Worm (Caenorhabditis elegans) whole organism, midembryonic: ENCODE data around the gene ZK287.1.

Experiments used
- T22C8.4 ChIP-seq: fragments of 200-800 bp; sonication (Bioruptor generic); IDR thresholded peaks from 2 replicates; pipeline ENCODE4 v1.3.6; 2022; ENCODE audit warnings: missing genetic modification characterization, missing compliant biosample characterization
- cog-1 ChIP-seq: sonication (generic microtip); optimal IDR thresholded peaks from 2 replicates; lab custom pipeline; 2016; ENCODE audit warnings: missing genetic modification characterization, missing compliant biosample characterization
- flt-1 ChIP-seq: fragments of 200-800 bp; sonication (Bioruptor generic); IDR thresholded peaks from 2 replicates; pipeline ENCODE4 v1.3.6; 2022; ENCODE audit warnings: missing genetic modification characterization, missing compliant biosample characterization
- klf-2 ChIP-seq: fragments of 200-800 bp; sonication (Bioruptor generic); conservative IDR thresholded peaks from 2 replicates; pipeline ENCODE4 v1.3.6; 2022; ENCODE audit warnings: missing genetic modification reagents, missing genetic modification characterization, missing compliant biosample characterization
- med-1 ChIP-seq: sonication (generic microtip); optimal IDR thresholded peaks from 2 replicates; lab custom pipeline; 2017; ENCODE audit warnings: missing genetic modification characterization, mild to moderate bottlenecking, missing compliant biosample characterization, antibody characterized with exemption, missing genetic modification reagents; ENCODE audit not compliant: insufficient read depth
- ref-1 ChIP-seq: fragments of 200-800 bp; sonication (Bioruptor generic); conservative IDR thresholded peaks from 2 replicates; pipeline ENCODE4 v1.3.6; 2022; ENCODE audit warnings: missing genetic modification reagents, missing genetic modification characterization, missing compliant biosample characterization
- tab-1 ChIP-seq: fragments of 200-800 bp; sonication (Bioruptor generic); IDR thresholded peaks from 2 replicates; pipeline ENCODE4 v1.3.6; 2022; ENCODE audit warnings: missing genetic modification characterization, missing compliant biosample characterization
- ztf-23 ChIP-seq: fragments of 200-800 bp; sonication (Bioruptor generic); IDR thresholded peaks from 2 replicates; pipeline ENCODE4 v1.3.6; 2022; ENCODE audit warnings: missing genetic modification reagents, missing genetic modification characterization, missing compliant biosample characterization
- ztf-29 ChIP-seq: fragments of 200-800 bp; sonication (Bioruptor generic); IDR thresholded peaks from 2 replicates; pipeline ENCODE4 v1.3.6; 2022; ENCODE audit warnings: missing genetic modification reagents, missing genetic modification characterization, missing compliant biosample characterization

ZK287.1 gene

ce11 chrV:9704399-9704798 lies 37.9 kb downstream of the ZK287.1 start:
- TF ChIP-seq T22C8.4 (GFP tag; lab: Robert Waterston, UW) (peak; percentile 41; the same call in 1 of the 2 replicates), cog-1 (tag; lab: Kevin White, UChicago) (peak; percentile 8), flt-1 (GFP tag; lab: Robert Waterston, UW) (no peak)

ce11 chrV:9706592-9706991 lies 40.1 kb downstream of the ZK287.1 start:
- TF ChIP-seq cog-1 (tag; lab: Kevin White, UChicago) (no peak), ztf-29 (GFP tag; lab: Robert Waterston, UW) (no peak), ztf-23 (no peak), tab-1 (GFP tag; lab: Robert Waterston, UW) (no peak), ref-1 (GFP tag; lab: Robert Waterston, UW) (no peak), med-1 (GFP tag; lab: Kevin White, UChicago) (no peak)

DNA sequence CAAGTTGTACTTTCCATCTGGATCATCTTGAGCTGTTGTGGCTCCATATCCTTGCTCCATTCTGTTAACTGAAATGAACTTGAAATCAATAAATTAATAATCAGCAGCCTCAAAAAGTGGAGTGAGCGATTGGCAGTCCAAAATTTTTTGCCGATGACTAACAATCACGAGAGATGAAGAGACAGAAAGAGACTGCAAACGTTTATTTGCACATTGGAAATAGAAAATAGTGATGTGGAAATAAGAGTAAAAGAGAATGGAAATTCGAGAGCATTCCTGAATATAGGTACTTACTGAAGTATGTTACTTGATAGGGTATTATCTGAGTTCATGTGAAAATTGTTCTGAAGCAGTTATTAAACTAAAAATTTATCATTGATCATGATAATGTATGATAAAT lies 43.3 kb downstream of the ZK287.1 start, which contains the start of gene tag-120:
Gene tag-120 (minus strand): TSS at position 68 of the 400 bp plus-strand sequence.
- no peak for TF ChIP-seq ref-1 (GFP tag; lab: Robert Waterston, UW)
- no peak for TF ChIP-seq cog-1 (tag; lab: Kevin White, UChicago)
- TF ChIP-seq T22C8.4 (GFP tag; lab: Robert Waterston, UW), result no peak
- no peak for TF ChIP-seq ztf-29 (GFP tag; lab: Robert Waterston, UW)
- no peak for TF ChIP-seq flt-1 (GFP tag; lab: Robert Waterston, UW)
- no peak for TF ChIP-seq tab-1 (GFP tag; lab: Robert Waterston, UW)
- no peak for TF ChIP-seq ztf-23
- no peak for TF ChIP-seq med-1 (GFP tag; lab: Kevin White, UChicago)
- no peak for TF ChIP-seq klf-2 (GFP tag; lab: Robert Waterston, UW)

ce11 chrV:9711174-9711573 lies 44.7 kb downstream of the ZK287.1 start:
- TF ChIP-seq med-1 (GFP tag; lab: Kevin White, UChicago) (no peak), klf-2 (GFP tag; lab: Robert Waterston, UW) (no peak), T22C8.4 (GFP tag; lab: Robert Waterston, UW) (no peak), ref-1 (GFP tag; lab: Robert Waterston, UW) (no peak), tab-1 (GFP tag; lab: Robert Waterston, UW) (no peak), flt-1 (GFP tag; lab: Robert Waterston, UW) (no peak), cog-1 (tag; lab: Kevin White, UChicago) (no peak), ztf-23 (no peak), ztf-29 (GFP tag; lab: Robert Waterston, UW) (no peak)

DNA sequence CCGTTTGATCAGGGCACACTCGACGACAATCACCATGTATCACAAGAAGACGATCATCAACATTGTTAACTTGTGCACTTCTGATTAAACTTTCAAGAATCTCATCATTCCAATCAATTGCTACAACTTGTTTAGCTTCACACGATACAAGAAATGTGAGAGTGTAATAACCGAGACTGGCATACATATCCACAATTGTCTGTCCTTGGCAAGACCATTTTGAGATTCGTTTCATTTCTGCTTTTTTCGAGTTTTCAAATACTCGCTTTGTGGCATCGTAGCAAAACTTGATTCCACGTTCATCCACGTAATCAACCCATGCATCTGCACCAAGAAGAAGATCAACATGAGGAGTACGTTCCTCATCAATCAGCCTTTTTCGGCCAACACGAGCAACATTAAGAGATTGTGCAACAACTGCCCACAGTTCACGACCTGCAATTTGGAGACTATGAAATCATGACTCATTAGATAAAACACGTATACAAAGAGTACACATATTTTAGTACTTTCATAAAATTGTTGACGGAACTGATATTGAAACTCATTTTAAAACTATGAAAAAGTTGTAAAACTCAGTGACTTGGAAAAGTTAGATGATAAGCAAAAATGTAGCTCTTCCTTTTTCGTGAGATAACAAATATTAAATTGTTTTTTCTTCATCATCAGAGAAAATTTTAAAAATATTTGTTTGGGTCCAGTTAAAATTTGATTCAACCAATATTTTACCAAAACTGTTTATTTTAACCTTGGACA lies 46.1 kb downstream of the ZK287.1 start:
- no peak for TF ChIP-seq ztf-23
- TF ChIP-seq med-1 (GFP tag; lab: Kevin White, UChicago), result no peak
- no peak for TF ChIP-seq tab-1 (GFP tag; lab: Robert Waterston, UW)
- TF ChIP-seq ref-1 (GFP tag; lab: Robert Waterston, UW), result no peak
- TF ChIP-seq flt-1 (GFP tag; lab: Robert Waterston, UW), result no peak
- TF ChIP-seq ztf-29 (GFP tag; lab: Robert Waterston, UW), result no peak
- TF ChIP-seq klf-2 (GFP tag; lab: Robert Waterston, UW), result no peak
- TF ChIP-seq cog-1 (tag; lab: Kevin White, UChicago), result no peak
- TF ChIP-seq T22C8.4 (GFP tag; lab: Robert Waterston, UW), result no peak

ce11 chrV:9713532-9713931 lies 47.0 kb downstream of the ZK287.1 start, which contains the start of gene F40F9.10:
F40F9.10 (minus strand) TSS chrV:9713632.
- TF ChIP-seq ztf-23 (no peak), T22C8.4 (GFP tag; lab: Robert Waterston, UW) (no peak), cog-1 (tag; lab: Kevin White, UChicago) (no peak), klf-2 (GFP tag; lab: Robert Waterston, UW) (no peak), ref-1 (GFP tag; lab: Robert Waterston, UW) (no peak), flt-1 (GFP tag; lab: Robert Waterston, UW) (no peak), ztf-29 (GFP tag; lab: Robert Waterston, UW) (no peak), tab-1 (GFP tag; lab: Robert Waterston, UW) (no peak), med-1 (GFP tag; lab: Kevin White, UChicago) (no peak)

DNA sequence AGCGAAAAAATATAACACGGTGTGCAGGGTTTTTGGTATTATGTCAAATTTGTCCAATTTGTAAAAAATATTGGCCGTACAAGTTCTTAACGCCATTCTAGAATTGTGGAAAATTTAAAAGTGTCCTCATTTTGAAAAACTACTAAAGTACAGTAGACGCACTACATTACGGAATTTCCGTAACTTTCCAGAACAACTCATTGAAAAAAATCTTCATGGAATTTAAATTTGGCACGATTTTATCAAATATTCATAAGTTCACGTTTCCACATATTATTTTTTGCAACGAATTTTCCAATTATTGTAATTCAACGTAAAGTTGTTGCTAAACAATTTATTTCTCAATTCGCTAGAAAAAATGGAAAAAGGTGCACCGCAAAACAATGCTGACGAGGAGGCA lies 48.4 kb downstream of the ZK287.1 start, which contains the start of gene F40F9.3:
Gene F40F9.3 (plus strand): TSS at position 301 of the 400 bp plus-strand sequence.
- no peak for TF ChIP-seq klf-2 (GFP tag; lab: Robert Waterston, UW)
- TF ChIP-seq ztf-29 (GFP tag; lab: Robert Waterston, UW), result no peak
- no peak for TF ChIP-seq T22C8.4 (GFP tag; lab: Robert Waterston, UW)
- no peak for TF ChIP-seq ref-1 (GFP tag; lab: Robert Waterston, UW)
- TF ChIP-seq flt-1 (GFP tag; lab: Robert Waterston, UW), result no peak
- no peak for TF ChIP-seq med-1 (GFP tag; lab: Kevin White, UChicago)
- TF ChIP-seq ztf-23, result no peak
- no peak for TF ChIP-seq tab-1 (GFP tag; lab: Robert Waterston, UW)
- no peak for TF ChIP-seq cog-1 (tag; lab: Kevin White, UChicago)

DNA sequence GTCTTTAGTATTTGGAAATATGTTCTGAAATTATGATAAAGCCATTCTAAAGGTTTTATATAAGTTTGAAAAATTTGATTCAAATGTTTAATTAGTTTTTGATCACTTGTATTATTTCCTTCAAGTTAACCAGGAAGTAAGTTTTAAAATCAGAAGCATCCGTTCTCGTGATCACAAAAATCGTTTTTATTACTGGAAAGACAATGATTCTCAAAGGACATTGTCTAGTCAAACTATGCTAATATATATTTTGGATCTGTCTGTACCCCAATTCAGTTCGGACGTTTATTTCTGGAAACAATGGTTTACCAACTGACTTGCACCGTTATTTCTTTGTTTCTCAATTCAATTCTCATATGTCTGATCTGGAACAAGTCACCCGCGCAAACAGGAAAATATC lies 49.9 kb downstream of the ZK287.1 start, which contains the start of gene str-188:
Gene str-188 (plus strand): TSS at position 301 of the 400 bp plus-strand sequence.
- TF ChIP-seq ztf-29 (GFP tag; lab: Robert Waterston, UW) (no peak), tab-1 (GFP tag; lab: Robert Waterston, UW) (no peak), ref-1 (GFP tag; lab: Robert Waterston, UW) (no peak), flt-1 (GFP tag; lab: Robert Waterston, UW) (no peak), klf-2 (GFP tag; lab: Robert Waterston, UW) (no peak), cog-1 (tag; lab: Kevin White, UChicago) (no peak), ztf-23 (no peak), med-1 (GFP tag; lab: Kevin White, UChicago) (no peak), T22C8.4 (GFP tag; lab: Robert Waterston, UW) (no peak)
